Worm (Caenorhabditis elegans): ENCODE data around the gene Y57G7A.5.

DNA sequence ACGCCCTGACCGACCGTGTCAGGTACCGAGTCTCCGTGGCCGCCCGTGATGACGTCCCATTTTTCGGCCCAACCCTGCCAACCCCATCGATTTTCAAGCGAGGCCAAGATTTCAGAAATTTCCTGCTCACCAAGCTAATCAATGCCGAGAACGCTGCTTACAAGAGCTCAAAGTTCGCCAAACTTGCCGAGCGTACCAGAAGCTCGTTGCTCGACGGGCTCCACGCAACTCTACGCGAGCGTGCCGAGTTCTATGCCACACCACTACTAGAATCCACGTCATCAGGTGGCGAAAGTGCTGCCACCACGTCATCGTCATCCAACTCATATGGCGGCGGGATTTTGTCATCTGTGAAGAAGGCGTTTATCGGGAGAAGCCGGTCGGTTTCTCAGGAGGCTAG, 46.4 kb downstream of the Y57G7A.5 start:
- TF ChIP-seq unc-62 (GFP tag; optimal IDR thresholded peaks at IDR 0.05): no peak
- no peak for TF ChIP-seq dpl-1 (GFP tag; optimal IDR thresholded peaks at IDR 0.05)
- no peak for TF ChIP-seq madf-6 (GFP tag; IDR thresholded peaks at IDR 0.05)
- TF ChIP-seq sea-2 (GFP tag; IDR thresholded peaks at IDR 0.05): no peak
- TF ChIP-seq hrde-1 (tag; optimal IDR thresholded peaks at IDR 0.05; ENCODE audit: borderline replicate concordance): no peak
- no peak for TF ChIP-seq him-1 (tag; optimal IDR thresholded peaks at IDR 0.05)
- TF ChIP-seq die-1 (tag; optimal IDR thresholded peaks at IDR 0.05): no peak

All from whole organism, young adult.